Worm (Caenorhabditis elegans): ENCODE measurements around the gene C17C3.11.

ce11 chrII:5497541-5497940, 40.1 kb upstream of the C17C3.11 start:
- TF ChIP-seq nhr-237 (tag; optimal IDR thresholded peaks at IDR 0.05), result no peak
- no peak for TF ChIP-seq nhr-28 (tag; optimal IDR thresholded peaks at IDR 0.05)
- no peak for TF ChIP-seq elt-2 (tag; optimal IDR thresholded peaks at IDR 0.05)
- TF ChIP-seq ceh-16 (tag; optimal IDR thresholded peaks at IDR 0.05), result no peak
- no peak for TF ChIP-seq snpc-4 (tag; optimal IDR thresholded peaks at IDR 0.05)
